Worm (Caenorhabditis elegans) whole organism, young adult: Measurements from ENCODE around the gene mps-2.

Experiments
- B0019.2 ChIP-seq: fragments of 200-800 bp; sonication (Bioruptor generic); conservative IDR thresholded peaks from 2 replicates; pipeline ENCODE4 v1.3.6; 2022; ENCODE audit warnings: missing genetic modification reagents, missing genetic modification characterization, missing compliant biosample characterization
- B0035.1 ChIP-seq: sonication (generic microtip); optimal IDR thresholded peaks from 2 replicates; lab custom pipeline; 2016; ENCODE audit warnings: missing genetic modification characterization, mild to moderate bottlenecking, missing compliant biosample characterization, missing genotype, missing genetic modification reagents
- F22D6.2 ChIP-seq: sonication (generic microtip); optimal IDR thresholded peaks from 2 replicates; lab custom pipeline; 2016; ENCODE audit warnings: mild to moderate bottlenecking, missing genetic modification characterization, missing compliant biosample characterization
- F57C9.4 ChIP-seq: sonication (generic microtip); optimal IDR thresholded peaks from 2 replicates; lab custom pipeline; 2017; ENCODE audit warnings: mild to moderate bottlenecking, missing genetic modification characterization, missing compliant biosample characterization
- K12H6.12 ChIP-seq: fragments of 200-800 bp; sonication (Bioruptor generic); optimal IDR thresholded peaks from 2 replicates; lab custom pipeline; 2018; ENCODE audit warnings: mild to moderate bottlenecking, missing genetic modification characterization, missing compliant biosample characterization
- T07F8.4 ChIP-seq: sonication (generic microtip); optimal IDR thresholded peaks from 2 replicates; lab custom pipeline; 2016; ENCODE audit warnings: mild to moderate bottlenecking, missing genetic modification characterization, moderate library complexity, missing compliant biosample characterization
- Y95B8A.8 ChIP-seq: fragments of 200-800 bp; sonication (Bioruptor generic); IDR thresholded peaks from 2 replicates; pipeline ENCODE4 v1.3.6; 2022; ENCODE audit warnings: missing genetic modification reagents, missing genetic modification characterization, missing compliant biosample characterization
- akir-1 ChIP-seq: fragments of 200-800 bp; sonication (Bioruptor generic); optimal IDR thresholded peaks from 2 replicates; lab custom pipeline; 2018; ENCODE audit warnings: mild to moderate bottlenecking, missing genetic modification characterization, moderate library complexity, missing compliant biosample characterization
- aptf-3 ChIP-seq: fragments of 200-800 bp; sonication (Bioruptor generic); IDR thresholded peaks from 2 replicates; pipeline ENCODE4 v1.3.6; 2022; ENCODE audit warnings: missing genetic modification characterization, missing compliant biosample characterization
- attf-3 ChIP-seq: fragments of 200-800 bp; sonication (Bioruptor generic); conservative IDR thresholded peaks from 2 replicates; pipeline ENCODE4 v1.3.6; 2022; ENCODE audit warnings: missing genetic modification reagents, missing genetic modification characterization, missing compliant biosample characterization
- bed-1 ChIP-seq: fragments of 200-800 bp; sonication (Bioruptor generic); IDR thresholded peaks from 2 replicates; pipeline ENCODE4 v1.3.6; 2022; ENCODE audit warnings: missing genetic modification reagents, missing genetic modification characterization, missing compliant biosample characterization
- cebp-1 ChIP-seq, 2 experiments: fragments of 200-800 bp in 1 of 2; sonication (Bioruptor generic) in 1 of 2; sonication (generic microtip) in 1 of 2; IDR thresholded peaks in 1 of 2; optimal IDR thresholded peaks in 1 of 2; 2 replicates each; pipeline versions ENCODE4 v1.3.6 to Lab custom; 2017 to 2022; ENCODE audit warnings: missing compliant biosample characterization in 2 of 2, missing genetic modification characterization in 2 of 2, mild to moderate bottlenecking in 1 of 2, missing genetic modification reagents in 1 of 2, moderate library complexity in 1 of 2
- ceh-27 ChIP-seq: fragments of 200-800 bp; sonication (Bioruptor generic); optimal IDR thresholded peaks from 2 replicates; lab custom pipeline; 2018; ENCODE audit warnings: mild to moderate bottlenecking, missing genetic modification characterization, moderate library complexity, missing compliant biosample characterization
- ceh-40 ChIP-seq: fragments of 200-800 bp; sonication (Bioruptor generic); IDR thresholded peaks from 2 replicates; pipeline ENCODE4 v1.3.6; 2022; ENCODE audit warnings: missing genetic modification characterization, missing compliant biosample characterization
- ceh-58 ChIP-seq: fragments of 200-800 bp; sonication (Bioruptor generic); IDR thresholded peaks from 2 replicates; pipeline ENCODE4 v1.3.6; 2022; ENCODE audit warnings: missing genetic modification characterization, missing compliant biosample characterization
- chd-7 ChIP-seq: sonication (generic microtip); optimal IDR thresholded peaks from 2 replicates; lab custom pipeline; 2016; ENCODE audit warnings: mild to moderate bottlenecking, missing genetic modification characterization, moderate library complexity, missing compliant biosample characterization
- dpl-1 ChIP-seq: fragments of 150-350 bp; optimal IDR thresholded peaks from 2 replicates; lab custom pipeline; 2014; ENCODE audit warnings: missing biosample characterization, missing genetic modification reagents, missing genetic modification characterization
- gei-17 ChIP-seq: fragments of 200-800 bp; sonication (Bioruptor generic); optimal IDR thresholded peaks from 2 replicates; lab custom pipeline; 2018; ENCODE audit warnings: mild to moderate bottlenecking, missing genetic modification characterization, missing compliant biosample characterization
- hsf-1 ChIP-seq: fragments of 200-800 bp; sonication (Bioruptor generic); IDR thresholded peaks from 2 replicates; pipeline ENCODE4 v1.3.6; 2022; ENCODE audit warnings: missing genetic modification reagents, missing genetic modification characterization, missing compliant biosample characterization
- lag-1 ChIP-seq: fragments of 200-800 bp; sonication (Bioruptor generic); IDR thresholded peaks from 2 replicates; pipeline ENCODE4 v1.3.6; 2022; ENCODE audit warnings: missing genetic modification reagents, missing genetic modification characterization, missing compliant biosample characterization
- lin-26 ChIP-seq: fragments of 200-800 bp; sonication (Bioruptor generic); IDR thresholded peaks from 2 replicates; pipeline ENCODE4 v1.3.6; 2022; ENCODE audit warnings: missing genetic modification reagents, missing genetic modification characterization, missing compliant biosample characterization
- lin-40 ChIP-seq: sonication (generic microtip); optimal IDR thresholded peaks from 2 replicates; lab custom pipeline; 2016; ENCODE audit warnings: missing genetic modification characterization, mild to moderate bottlenecking, missing compliant biosample characterization, missing genotype, missing genetic modification reagents
- lir-1 ChIP-seq: fragments of 200-800 bp; sonication (Bioruptor generic); conservative IDR thresholded peaks from 2 replicates; pipeline ENCODE4 v1.3.6; 2022; ENCODE audit warnings: missing genetic modification reagents, missing genetic modification characterization, missing compliant biosample characterization
- lsy-27 ChIP-seq: sonication (generic microtip); optimal IDR thresholded peaks from 2 replicates; lab custom pipeline; 2017; ENCODE audit warnings: missing genetic modification characterization, mild to moderate bottlenecking, missing compliant biosample characterization, antibody characterized with exemption, missing genotype, borderline replicate concordance; ENCODE audit not compliant: insufficient read depth
- madf-3 ChIP-seq: fragments of 200-800 bp; sonication (Bioruptor generic); IDR thresholded peaks from 2 replicates; pipeline ENCODE4 v1.3.6; 2022; ENCODE audit warnings: missing genetic modification reagents, missing genetic modification characterization, missing compliant biosample characterization
- mxl-1 ChIP-seq: sonication (generic microtip); optimal IDR thresholded peaks from 2 replicates; lab custom pipeline; 2016; ENCODE audit warnings: missing genetic modification characterization, missing compliant biosample characterization
- nfyb-1 ChIP-seq: fragments of 200-800 bp; sonication (Bioruptor generic); IDR thresholded peaks from 2 replicates; pipeline ENCODE4 v1.3.6; 2022; ENCODE audit warnings: missing genetic modification reagents, missing genetic modification characterization, missing compliant biosample characterization
- nhr-80 ChIP-seq: sonication (generic microtip); optimal IDR thresholded peaks from 2 replicates; lab custom pipeline; 2016; ENCODE audit warnings: missing genetic modification characterization, missing compliant biosample characterization
- rcor-1 ChIP-seq: fragments of 200-800 bp; sonication (Bioruptor generic); IDR thresholded peaks from 2 replicates; pipeline ENCODE4 v1.3.6; 2022; ENCODE audit warnings: missing genetic modification reagents, missing genetic modification characterization, missing compliant biosample characterization
- repo-1 ChIP-seq: sonication (generic microtip); optimal IDR thresholded peaks from 2 replicates; lab custom pipeline; 2017; ENCODE audit warnings: mild to moderate bottlenecking, missing genetic modification characterization, missing compliant biosample characterization
- rpc-1 ChIP-seq, 2 experiments: fragments of 150-350 bp in 1 of 2; sonication (generic microtip) in 1 of 2; optimal IDR thresholded peaks; 2 replicates each; lab custom pipeline; 2014 to 2018; ENCODE audit warnings: missing biosample characterization in 1 of 2, missing genetic modification characterization in 1 of 2, missing genetic modification reagents in 1 of 2, missing genotype in 1 of 2
- sdz-38 ChIP-seq: sonication (generic microtip); optimal IDR thresholded peaks from 2 replicates; lab custom pipeline; 2016; ENCODE audit warnings: missing genotype, missing genetic modification characterization, missing compliant biosample characterization
- snpc-1.1 ChIP-seq: sonication (generic microtip); optimal IDR thresholded peaks from 2 replicates; lab custom pipeline; 2017; ENCODE audit warnings: missing genetic modification characterization, mild to moderate bottlenecking, missing compliant biosample characterization, antibody characterized with exemption, moderate library complexity, missing genotype, missing genetic modification reagents; ENCODE audit not compliant: insufficient read depth
- snpc-4 ChIP-seq, 5 experiments: fragments of 150-350 bp in 1 of 5; sonication (generic microtip) in 4 of 5; optimal IDR thresholded peaks; 2 replicates each; lab custom pipeline; 2014 to 2018; ENCODE audit warnings: missing genetic modification characterization in 5 of 5, missing biosample characterization in 3 of 5, antibody characterized with exemption in 2 of 5, mild to moderate bottlenecking in 2 of 5, missing compliant biosample characterization in 2 of 5, missing genotype in 2 of 5, moderate library complexity in 2 of 5, missing genetic modification reagents in 1 of 5
- sptf-2 ChIP-seq: fragments of 200-800 bp; sonication (Bioruptor generic); optimal IDR thresholded peaks from 2 replicates; lab custom pipeline; 2018; ENCODE audit warnings: mild to moderate bottlenecking, missing genetic modification characterization, missing compliant biosample characterization
- unc-130 ChIP-seq: sonication (generic microtip); optimal IDR thresholded peaks from 2 replicates; lab custom pipeline; 2016; ENCODE audit warnings: missing genetic modification reagents, missing genetic modification characterization, missing compliant biosample characterization
- unc-62 ChIP-seq: fragments of 150-350 bp; optimal IDR thresholded peaks from 2 replicates; lab custom pipeline; 2014; ENCODE audit warnings: missing biosample characterization, missing genetic modification reagents, missing genetic modification characterization
- xnd-1 ChIP-seq: sonication (generic microtip); optimal IDR thresholded peaks from 2 replicates; lab custom pipeline; 2016; ENCODE audit warnings: missing genotype, missing genetic modification reagents, missing genetic modification characterization, missing compliant biosample characterization
- ztf-18 ChIP-seq: sonication (generic microtip); optimal IDR thresholded peaks from 2 replicates; lab custom pipeline; 2016; ENCODE audit warnings: missing genotype, mild to moderate bottlenecking, missing genetic modification characterization, missing compliant biosample characterization
- ztf-22 ChIP-seq: fragments of 200-800 bp; sonication (Bioruptor generic); optimal IDR thresholded peaks from 2 replicates; lab custom pipeline; 2018; ENCODE audit warnings: mild to moderate bottlenecking, missing genetic modification characterization, moderate library complexity, missing compliant biosample characterization
- ztf-25 ChIP-seq: fragments of 200-800 bp; sonication (Bioruptor generic); IDR thresholded peaks from 2 replicates; pipeline ENCODE4 v1.3.6; 2022; ENCODE audit warnings: missing genetic modification reagents, missing genetic modification characterization, missing compliant biosample characterization

The mps-2 gene

ce11 chrII:285627-286550 lies 26.1 kb downstream of the mps-2 start, which contains the start of gene B0432.10 (continued):
- TF ChIP-seq attf-3: 0 out of 2 replicates have a peak, but pooled peaks have one; percentile 20
- no peak for TF ChIP-seq snpc-4 (GFP tag; optimal IDR thresholded peaks at IDR 0.05; lab: Kevin White, UChicago)
- TF ChIP-seq snpc-4 (tag; optimal IDR thresholded peaks at IDR 0.05; lab: Kevin White, UChicago): peak in 3 of 4 experiments; percentile 24 to 52 (median 41)
- no peak for TF ChIP-seq lag-1 (GFP tag; lab: Robert Waterston, UW)
- no peak for TF ChIP-seq gei-17 (GFP tag; lab: Kevin White, UChicago)
- TF ChIP-seq ztf-22 (GFP tag; lab: Kevin White, UChicago): no peak
- TF ChIP-seq madf-3 (GFP tag; lab: Robert Waterston, UW): 0 out of 2 replicates have a peak, but pooled peaks have one; percentile 26
- TF ChIP-seq ztf-18 (tag; lab: Kevin White, UChicago): peak; percentile 94
- no peak for TF ChIP-seq F22D6.2 (tag; lab: Kevin White, UChicago)
- no peak for TF ChIP-seq unc-62 (GFP tag; lab: Kevin White, UChicago)

- TF ChIP-seq ceh-40 (GFP tag; lab: Robert Waterston, UW): no peak
- TF ChIP-seq attf-3: 0 out of 2 replicates have a peak, but pooled peaks have one; percentile 1
- TF ChIP-seq dpl-1: no peak
- TF ChIP-seq unc-130 (GFP tag; lab: Kevin White, UChicago): no peak
Observed at ce11 chrII:283594-283993, 28.4 kb downstream of the mps-2 start, which contains the start of gene B0432.9. Gene B0432.9 (minus strand): TSS chrII:283694.

- TF ChIP-seq lin-26 (GFP tag; lab: Robert Waterston, UW) (no peak), B0035.1 (tag; lab: Kevin White, UChicago) (no peak), rpc-1 (optimal IDR thresholded peaks at IDR 0.05; lab: Kevin White, UChicago) (no peak), rpc-1 (tag; optimal IDR thresholded peaks at IDR 0.05; lab: Kevin White, UChicago) (no peak), attf-3 (no peak), dpl-1 (no peak), repo-1 (tag; lab: Kevin White, UChicago) (no peak), mxl-1 (tag; lab: Kevin White, UChicago) (no peak), ztf-25 (GFP tag; lab: Robert Waterston, UW) (no peak), ceh-58 (GFP tag; lab: Robert Waterston, UW) (no peak), aptf-3 (GFP tag; lab: Robert Waterston, UW) (no peak), Y95B8A.8 (GFP tag; lab: Robert Waterston, UW) (no peak), bed-1 (no peak), sptf-2 (GFP tag; lab: Kevin White, UChicago) (no peak), snpc-1.1 (tag; lab: Kevin White, UChicago) (no peak), hsf-1 (GFP tag; lab: Robert Waterston, UW) (no peak), lin-40 (tag; lab: Kevin White, UChicago) (no peak), akir-1 (GFP tag; lab: Kevin White, UChicago) (no peak), chd-7 (tag; lab: Kevin White, UChicago) (no peak), xnd-1 (tag; lab: Kevin White, UChicago) (no peak), sdz-38 (tag; lab: Kevin White, UChicago) (no peak)
Observed at ce11 chrII:282483-282882, 29.5 kb downstream of the mps-2 start, which contains the start of gene trul-1. Gene trul-1 (minus strand): TSS chrII:282583.

- no peak for TF ChIP-seq rcor-1 (GFP tag; lab: Robert Waterston, UW)
- TF ChIP-seq lsy-27 (tag; lab: Kevin White, UChicago): no peak
- no peak for TF ChIP-seq B0019.2
- no peak for TF ChIP-seq cebp-1 (GFP tag; IDR thresholded peaks at IDR 0.05; lab: Robert Waterston, UW)
- no peak for TF ChIP-seq cebp-1 (tag; optimal IDR thresholded peaks at IDR 0.05; lab: Kevin White, UChicago)
- TF ChIP-seq lir-1: no peak
- TF ChIP-seq nfyb-1: no peak
- no peak for TF ChIP-seq nhr-80 (tag; lab: Kevin White, UChicago)
- TF ChIP-seq ceh-27 (GFP tag; lab: Kevin White, UChicago): no peak
- no peak for TF ChIP-seq mxl-1 (tag; lab: Kevin White, UChicago)
- no peak for TF ChIP-seq T07F8.4 (tag; lab: Kevin White, UChicago)
- TF ChIP-seq K12H6.12 (tag; lab: Kevin White, UChicago): no peak
- TF ChIP-seq F57C9.4 (tag; lab: Kevin White, UChicago): no peak
Observed at ce11 chrII:278636-279035, 33.4 kb downstream of the mps-2 start, which contains the start of gene B0432.8. Gene B0432.8 (minus strand): TSS chrII:278736.
